Worm (Caenorhabditis elegans) whole organism, early embryonic: ENCODE results near the gene srbc-34.

Experiments
- ama-1 ChIP-seq: fragments of 150-350 bp; optimal IDR thresholded peaks from 2 replicates; lab custom pipeline; 2014
- ceh-13 ChIP-seq: fragments of 200-800 bp; sonication (Bioruptor generic); optimal IDR thresholded peaks from 2 replicates; lab custom pipeline; 2018; ENCODE audit warnings: mild to moderate bottlenecking, missing genetic modification characterization, missing compliant biosample characterization
- ceh-36 ChIP-seq: sonication (generic microtip); optimal IDR thresholded peaks from 2 replicates; lab custom pipeline; 2016; ENCODE audit warnings: missing genetic modification characterization, inconsistent platforms, missing compliant biosample characterization
- flt-1 ChIP-seq: fragments of 200-800 bp; sonication (Bioruptor generic); IDR thresholded peaks from 2 replicates; pipeline ENCODE4 v1.3.6; 2022; ENCODE audit warnings: missing genetic modification characterization, missing compliant biosample characterization
- hmbx-1 ChIP-seq: sonication (generic microtip); optimal IDR thresholded peaks from 2 replicates; lab custom pipeline; 2016; ENCODE audit warnings: mild to moderate bottlenecking, missing genetic modification characterization, missing compliant biosample characterization
- hnd-1 ChIP-seq: sonication (generic microtip); optimal IDR thresholded peaks from 2 replicates; lab custom pipeline; 2016; ENCODE audit warnings: missing genetic modification characterization, missing compliant biosample characterization
- pes-1 ChIP-seq: fragments of 200-800 bp; sonication (Bioruptor generic); IDR thresholded peaks from 2 replicates; pipeline ENCODE4 v1.3.6; 2022; ENCODE audit warnings: missing genetic modification reagents, missing genetic modification characterization, missing compliant biosample characterization
- scrt-1 ChIP-seq: fragments of 200-800 bp; sonication (Bioruptor generic); IDR thresholded peaks from 2 replicates; pipeline ENCODE4 v1.3.6; 2022; ENCODE audit warnings: missing genetic modification characterization, missing compliant biosample characterization
- sea-1 ChIP-seq: fragments of 200-800 bp; sonication (Bioruptor generic); conservative IDR thresholded peaks from 2 replicates; pipeline ENCODE4 v1.3.6; 2022; ENCODE audit warnings: missing genetic modification characterization, missing compliant biosample characterization
- tra-4 ChIP-seq: sonication (generic microtip); optimal IDR thresholded peaks from 2 replicates; lab custom pipeline; 2017; ENCODE audit warnings: missing genetic modification characterization, missing compliant biosample characterization

ce11 chrV:20220604-20221003, 14.5 kb downstream of the srbc-34 start:
- TF ChIP-seq flt-1 (no peak), ama-1 (lab: Kevin White, UChicago) (no peak), tra-4 (no peak), ceh-36 (tag; lab: Kevin White, UChicago) (no peak), hmbx-1 (tag; lab: Kevin White, UChicago) (no peak), scrt-1 (GFP tag; lab: Robert Waterston, UW) (no peak), pes-1 (GFP tag; lab: Robert Waterston, UW) (no peak), hnd-1 (tag; lab: Kevin White, UChicago) (no peak), ceh-13 (GFP tag; lab: Kevin White, UChicago) (no peak), sea-1 (GFP tag; lab: Robert Waterston, UW) (no peak)
